Fruit fly (Drosophila melanogaster) whole organism, embryonic: ENCODE data around the gene CG31792.

Experiments used
- Ada2b ChIP-seq: fragments of 200-800 bp; sonication (Bioruptor generic); IDR thresholded peaks from 2 replicates; pipeline ENCODE4 v1.3.6; 2022; ENCODE audit warnings: missing biosample characterization, missing genetic modification characterization
- Bdp1 ChIP-seq: fragments of 200-800 bp; sonication (Bioruptor generic); optimal IDR thresholded peaks from 3 replicates; lab custom pipeline; 2016; ENCODE audit warnings: missing biosample characterization, missing genetic modification characterization
- Blimp-1 ChIP-seq: fragments of 200-800 bp; sonication (Bioruptor generic); optimal IDR thresholded peaks from 3 replicates; lab custom pipeline; 2018; ENCODE audit warnings: missing biosample characterization, missing genetic modification characterization, mild to moderate bottlenecking, moderate library complexity, missing genetic modification reagents
- Bteb2 ChIP-seq: fragments of 200-800 bp; sonication (Bioruptor generic); optimal IDR thresholded peaks from 2 replicates; lab custom pipeline; 2016; ENCODE audit warnings: missing biosample characterization, missing genetic modification characterization
- CG10565 ChIP-seq: fragments of 200-800 bp; sonication (Bioruptor generic); optimal IDR thresholded peaks from 3 replicates; lab custom pipeline; 2016; ENCODE audit warnings: missing biosample characterization, mild to moderate bottlenecking, missing genetic modification characterization
- CG12219 ChIP-seq: fragments of 200-800 bp; sonication (Bioruptor generic); optimal IDR thresholded peaks from 3 replicates; lab custom pipeline; 2018; ENCODE audit warnings: missing biosample characterization, mild to moderate bottlenecking, missing genetic modification characterization
- CG13123 ChIP-seq: fragments of 200-800 bp; sonication (Bioruptor generic); optimal IDR thresholded peaks from 2 replicates; lab custom pipeline; 2016; ENCODE audit warnings: missing biosample characterization, missing genetic modification characterization
- CG14014 ChIP-seq: fragments of 200-800 bp; sonication (Bioruptor generic); IDR thresholded peaks from 2 replicates; pipeline ENCODE4 v1.3.6; 2022; ENCODE audit warnings: missing biosample characterization, missing genetic modification characterization
- CG15269 ChIP-seq: fragments of 200-800 bp; sonication (Bioruptor generic); optimal IDR thresholded peaks from 2 replicates; lab custom pipeline; 2018; ENCODE audit warnings: missing biosample characterization, mild to moderate bottlenecking, missing genetic modification characterization, moderate library complexity
- CG17912 ChIP-seq: fragments of 200-800 bp; sonication (Bioruptor generic); optimal IDR thresholded peaks from 2 replicates; lab custom pipeline; 2018; ENCODE audit warnings: missing biosample characterization, mild to moderate bottlenecking, missing genetic modification characterization
- CG2199 ChIP-seq: fragments of 200-800 bp; sonication (Bioruptor generic); IDR thresholded peaks from 3 replicates; pipeline ENCODE4 v1.3.6; 2022; ENCODE audit warnings: missing biosample characterization, missing genetic modification characterization
- CG30431 ChIP-seq: fragments of 200-800 bp; sonication (Bioruptor generic); optimal IDR thresholded peaks from 2 replicates; lab custom pipeline; 2017; ENCODE audit warnings: missing biosample characterization, missing genetic modification characterization
- CG31224 ChIP-seq: fragments of 200-800 bp; sonication (Bioruptor generic); IDR thresholded peaks from 2 replicates; pipeline ENCODE4 v1.3.6; 2022; ENCODE audit warnings: missing biosample characterization, missing genetic modification characterization
- CG3838 ChIP-seq: fragments of 200-800 bp; sonication (Bioruptor generic); optimal IDR thresholded peaks from 3 replicates; lab custom pipeline; 2016; ENCODE audit warnings: missing biosample characterization, missing genetic modification characterization
- CG43689 ChIP-seq: fragments of 200-800 bp; sonication (Bioruptor generic); IDR thresholded peaks from 2 replicates; pipeline ENCODE4 v1.3.6; 2022; ENCODE audit warnings: missing biosample characterization, missing genetic modification characterization
- CG4424 ChIP-seq: fragments of 200-800 bp; sonication (Bioruptor generic); optimal IDR thresholded peaks from 3 replicates; lab custom pipeline; 2016; ENCODE audit warnings: missing biosample characterization, missing genetic modification characterization
- CG6765 ChIP-seq: fragments of 200-800 bp; sonication (Bioruptor generic); optimal IDR thresholded peaks from 3 replicates; lab custom pipeline; 2017; ENCODE audit warnings: missing biosample characterization, mild to moderate bottlenecking, missing genetic modification characterization
- CG7987 ChIP-seq: fragments of 200-800 bp; sonication (Bioruptor generic); optimal IDR thresholded peaks from 2 replicates; lab custom pipeline; 2018; ENCODE audit warnings: missing biosample characterization, mild to moderate bottlenecking, missing genetic modification characterization, moderate library complexity
- CG9727 ChIP-seq: fragments of 200-800 bp; sonication (Bioruptor generic); optimal IDR thresholded peaks from 3 replicates; lab custom pipeline; 2017; ENCODE audit warnings: missing biosample characterization, mild to moderate bottlenecking, missing genetic modification characterization
- Camta ChIP-seq: fragments of 200-800 bp; sonication (Bioruptor generic); optimal IDR thresholded peaks from 2 replicates; lab custom pipeline; 2016; ENCODE audit warnings: missing biosample characterization, missing genetic modification characterization
- E2f1 ChIP-seq: fragments of 200-800 bp; sonication (Bioruptor generic); IDR thresholded peaks from 2 replicates; pipeline ENCODE4 v1.3.6; 2022; ENCODE audit warnings: missing biosample characterization, missing genetic modification characterization
- E2f2 ChIP-seq: fragments of 200-800 bp; sonication (Bioruptor generic); IDR thresholded peaks from 2 replicates; pipeline ENCODE4 v1.3.6; 2022; ENCODE audit warnings: missing biosample characterization, missing genetic modification characterization
- HmgD ChIP-seq: fragments of 200-800 bp; sonication (Bioruptor generic); optimal IDR thresholded peaks from 3 replicates; lab custom pipeline; 2016; ENCODE audit warnings: missing biosample characterization, missing genetic modification characterization
- Hmx ChIP-seq: fragments of 200-800 bp; sonication (Bioruptor generic); optimal IDR thresholded peaks from 2 replicates; lab custom pipeline; 2016; ENCODE audit warnings: missing biosample characterization, missing genetic modification characterization
- Lhr ChIP-seq: fragments of 200-800 bp; sonication (Bioruptor generic); optimal IDR thresholded peaks from 3 replicates; lab custom pipeline; 2017; ENCODE audit warnings: mild to moderate bottlenecking, missing biosample characterization, missing genetic modification reagents, missing genetic modification characterization
- NK7.1 ChIP-seq: fragments of 200-800 bp; sonication (Bioruptor generic); optimal IDR thresholded peaks from 3 replicates; lab custom pipeline; 2016; ENCODE audit warnings: missing biosample characterization, missing genetic modification characterization
- Nf-YA ChIP-seq: fragments of 200-800 bp; sonication (Bioruptor generic); IDR thresholded peaks from 2 replicates; pipeline ENCODE4 v1.3.6; 2022; ENCODE audit warnings: missing biosample characterization, missing genetic modification characterization
- Opbp ChIP-seq: fragments of 200-800 bp; sonication (Bioruptor generic); IDR thresholded peaks from 3 replicates; pipeline ENCODE4 v1.3.6; 2022; ENCODE audit warnings: missing biosample characterization, missing genetic modification characterization; ENCODE audit not compliant: partially characterized antibody
- Pdp1 ChIP-seq, 2 experiments: fragments of 200-800 bp; sonication (Bioruptor generic); optimal IDR thresholded peaks; 3 replicates each; lab custom pipeline; 2016; ENCODE audit warnings: missing biosample characterization in 2 of 2, missing genetic modification characterization in 2 of 2, mild to moderate bottlenecking in 1 of 2, moderate library complexity in 1 of 2
- Sox100B ChIP-seq: fragments of 200-800 bp; sonication (Bioruptor generic); optimal IDR thresholded peaks from 3 replicates; lab custom pipeline; 2018; ENCODE audit warnings: missing biosample characterization, mild to moderate bottlenecking, missing genetic modification characterization
- TFAM ChIP-seq: fragments of 200-800 bp; sonication (Bioruptor generic); optimal IDR thresholded peaks from 2 replicates; lab custom pipeline; 2017; ENCODE audit warnings: missing biosample characterization, missing genetic modification characterization, inconsistent platforms
- Usf ChIP-seq: fragments of 200-800 bp; sonication (Bioruptor generic); optimal IDR thresholded peaks from 2 replicates; lab custom pipeline; 2017; ENCODE audit warnings: missing genotype, missing biosample characterization, missing genetic modification characterization
- corto ChIP-seq: fragments of 200-800 bp; sonication (Bioruptor generic); optimal IDR thresholded peaks from 2 replicates; lab custom pipeline; 2016; ENCODE audit warnings: missing biosample characterization, mild to moderate bottlenecking, missing genetic modification characterization, moderate library complexity
- crc ChIP-seq: fragments of 200-800 bp; sonication (Bioruptor generic); optimal IDR thresholded peaks from 2 replicates; lab custom pipeline; 2016; ENCODE audit warnings: missing biosample characterization, missing genetic modification characterization
- croc ChIP-seq: fragments of 200-800 bp; sonication (Bioruptor generic); conservative IDR thresholded peaks from 3 replicates; pipeline ENCODE4 v1.3.6; 2022; ENCODE audit warnings: missing biosample characterization, missing genetic modification characterization
- disco-r ChIP-seq: fragments of 200-800 bp; sonication (Bioruptor generic); optimal IDR thresholded peaks from 2 replicates; lab custom pipeline; 2016; ENCODE audit warnings: missing biosample characterization, missing genetic modification characterization
- ewg ChIP-seq: fragments of 200-800 bp; sonication (Bioruptor generic); optimal IDR thresholded peaks from 3 replicates; lab custom pipeline; 2017; ENCODE audit warnings: mild to moderate bottlenecking, missing biosample characterization, missing genetic modification reagents, missing genetic modification characterization
- eyg ChIP-seq: fragments of 200-800 bp; sonication (Bioruptor generic); optimal IDR thresholded peaks from 3 replicates; lab custom pipeline; 2016; ENCODE audit warnings: missing biosample characterization, missing genetic modification characterization
- hth ChIP-seq: fragments of >200 bp; optimal IDR thresholded peaks from 2 replicates; lab custom pipeline; 2017; ENCODE audit warnings: inconsistent platforms
- kni ChIP-seq: fragments of 200-800 bp; sonication (Bioruptor generic); optimal IDR thresholded peaks from 3 replicates; lab custom pipeline; 2017; ENCODE audit warnings: mild to moderate bottlenecking, missing biosample characterization, missing genetic modification reagents, missing genetic modification characterization
- nau ChIP-seq: fragments of 200-800 bp; sonication (Bioruptor generic); optimal IDR thresholded peaks from 3 replicates; lab custom pipeline; 2017; ENCODE audit warnings: missing biosample characterization, mild to moderate bottlenecking, missing genetic modification characterization, missing genetic modification reagents
- nmo ChIP-seq: fragments of 200-800 bp; sonication (Bioruptor generic); optimal IDR thresholded peaks from 2 replicates; lab custom pipeline; 2018; ENCODE audit warnings: missing biosample characterization, mild to moderate bottlenecking, missing genetic modification characterization, moderate library complexity
- oc ChIP-seq: fragments of 200-800 bp; sonication (Bioruptor generic); optimal IDR thresholded peaks from 2 replicates; lab custom pipeline; 2018; ENCODE audit warnings: missing biosample characterization, mild to moderate bottlenecking, missing genetic modification characterization, moderate library complexity
- pros ChIP-seq: fragments of 200-800 bp; sonication (Bioruptor generic); optimal IDR thresholded peaks from 3 replicates; lab custom pipeline; 2019; ENCODE audit warnings: missing biosample characterization, mild to moderate bottlenecking, missing genetic modification characterization, moderate library complexity
- repo ChIP-seq: fragments of 200-800 bp; sonication (Bioruptor generic); optimal IDR thresholded peaks from 2 replicates; lab custom pipeline; 2016; ENCODE audit warnings: missing biosample characterization, missing genetic modification characterization
- sima ChIP-seq: fragments of 200-800 bp; sonication (Bioruptor generic); optimal IDR thresholded peaks from 2 replicates; lab custom pipeline; 2016; ENCODE audit warnings: missing biosample characterization, missing genetic modification characterization
- trh ChIP-seq: fragments of 200-800 bp; sonication (Bioruptor generic); optimal IDR thresholded peaks from 2 replicates; lab custom pipeline; 2016; ENCODE audit warnings: missing biosample characterization, missing genetic modification characterization
- unpg ChIP-seq: fragments of 200-800 bp; sonication (Bioruptor generic); optimal IDR thresholded peaks from 3 replicates; lab custom pipeline; 2018; ENCODE audit warnings: missing biosample characterization, mild to moderate bottlenecking, missing genetic modification characterization, moderate library complexity
- zen ChIP-seq: fragments of 200-800 bp; sonication (Bioruptor generic); optimal IDR thresholded peaks from 3 replicates; lab custom pipeline; 2018; ENCODE audit warnings: missing biosample characterization, mild to moderate bottlenecking, missing genetic modification characterization, moderate library complexity

Gene CG31792

dm6 chr2L:18987078-18987895 is 10.0 kb upstream of the CG31792 start, which contains the start of the genes Swip-1 and EMC5 (continued):
- TF ChIP-seq Hmx (no peak), pros (GFP tag; lab: Kevin White, UChicago) (no peak), CG15269 (peak; percentile 66), CG9727 (peak; percentile 70), Bdp1 (GFP tag; lab: Kevin White, UChicago) (no peak), Ada2b (GFP tag; lab: Robert Waterston, UW) (0 out of 2 replicates have a peak, but pooled peaks have one; percentile 10), CG13123 (GFP tag; lab: Kevin White, UChicago) (no peak), CG6765 (GFP tag; lab: Kevin White, UChicago) (no peak), disco-r (GFP tag; lab: Kevin White, UChicago) (no peak), CG30431 (GFP tag; lab: Kevin White, UChicago) (no peak), trh (GFP tag; lab: Kevin White, UChicago) (peak; percentile 51), Camta (GFP tag; lab: Kevin White, UChicago) (no peak), CG17912 (GFP tag; lab: Kevin White, UChicago) (no peak), CG3838 (GFP tag; lab: Kevin White, UChicago) (no peak), croc (GFP tag; lab: Robert Waterston, UW) (0 out of 3 replicates have a peak, but pooled peaks have one; percentile 19), hth (lab: Kevin White, UChicago) (no peak), Bteb2 (GFP tag; lab: Kevin White, UChicago) (no peak), Pdp1 (GFP tag; optimal IDR thresholded peaks at IDR 0.05; lab: Kevin White, UChicago) (peak in 1 of 2 experiments; percentile 19), CG10565 (GFP tag; lab: Kevin White, UChicago) (no peak), CG43689 (GFP tag; lab: Robert Waterston, UW) (no peak), ewg (peak; percentile 16), E2f1 (GFP tag; lab: Robert Waterston, UW) (peak; percentile 29; the same call in 1 of the 2 replicates), crc (GFP tag; lab: Kevin White, UChicago) (no peak), CG12219 (peak; percentile 11), Blimp-1 (GFP tag; lab: Kevin White, UChicago) (peak; percentile 45), CG31224 (GFP tag; lab: Robert Waterston, UW) (0 out of 2 replicates have a peak, but pooled peaks have one; percentile 11), corto (no peak), CG4424 (GFP tag; lab: Kevin White, UChicago) (peak; percentile 67), CG7987 (GFP tag; lab: Kevin White, UChicago) (no peak), CG14014 (GFP tag; lab: Robert Waterston, UW) (peak; percentile 73), repo (no peak), Usf (GFP tag; lab: Kevin White, UChicago) (peak; percentile 4), Sox100B (peak; percentile 62), sima (GFP tag; lab: Kevin White, UChicago) (no peak), kni (GFP tag; lab: Kevin White, UChicago) (no peak), unpg (GFP tag; lab: Kevin White, UChicago) (peak; percentile 49), NK7.1 (no peak), TFAM (GFP tag; lab: Kevin White, UChicago) (no peak), E2f2 (GFP tag; lab: Robert Waterston, UW) (peak; percentile 69), oc (tag; lab: Kevin White, UChicago) (no peak), Opbp (GFP tag; lab: Robert Waterston, UW) (peak; percentile 41; the same call in 2 of the 3 replicates), nmo (GFP tag; lab: Kevin White, UChicago) (peak; percentile 86), Nf-YA (GFP tag; lab: Robert Waterston, UW) (0 out of 2 replicates have a peak, but pooled peaks have one; percentile 32), eyg (GFP tag; lab: Kevin White, UChicago) (no peak), zen (tag; lab: Kevin White, UChicago) (peak; percentile 34), CG2199 (GFP tag; lab: Robert Waterston, UW) (no peak), Lhr (GFP tag; lab: Kevin White, UChicago) (peak; percentile 1), nau (no peak), HmgD (peak; percentile 30)
